Worm (Caenorhabditis elegans) whole organism, young adult: Measurements from ENCODE around the gene T20G5.13.
"Not testable (repeated sequence)": the region's sequence is repeated elsewhere in the genome, so short reads cannot be mapped to it uniquely, and the experiment has no call there.

Experiments used
- B0336.3 ChIP-seq: fragments of 200-800 bp; sonication (Bioruptor generic); IDR thresholded peaks from 2 replicates; pipeline ENCODE4 v1.3.6; 2022; ENCODE audit warnings: missing genetic modification characterization, missing compliant biosample characterization
- C17E4.6 ChIP-seq: fragments of 200-800 bp; sonication (Bioruptor generic); IDR thresholded peaks from 2 replicates; pipeline ENCODE4 v1.3.6; 2022; ENCODE audit warnings: missing genetic modification reagents, missing genetic modification characterization, missing compliant biosample characterization
- F23B12.7 ChIP-seq: sonication (generic microtip); optimal IDR thresholded peaks from 2 replicates; lab custom pipeline; 2017; ENCODE audit warnings: missing genetic modification characterization, mild to moderate bottlenecking, missing compliant biosample characterization, antibody characterized with exemption, moderate library complexity; ENCODE audit not compliant: insufficient read depth
- F33H1.4 ChIP-seq: fragments of 200-800 bp; sonication (Bioruptor generic); IDR thresholded peaks from 2 replicates; pipeline ENCODE4 v1.3.6; 2022; ENCODE audit warnings: missing genetic modification reagents, missing genetic modification characterization, missing compliant biosample characterization
- F37B4.10 ChIP-seq: fragments of 200-800 bp; sonication (Bioruptor generic); IDR thresholded peaks from 2 replicates; pipeline ENCODE4 v1.3.6; 2022; ENCODE audit warnings: missing genetic modification characterization, missing compliant biosample characterization
- K11D2.4 ChIP-seq: fragments of 200-800 bp; sonication (Bioruptor generic); IDR thresholded peaks from 2 replicates; pipeline ENCODE4 v1.3.6; 2022; ENCODE audit warnings: missing genetic modification reagents, missing genetic modification characterization, missing compliant biosample characterization
- Y95B8A.8 ChIP-seq: fragments of 200-800 bp; sonication (Bioruptor generic); IDR thresholded peaks from 2 replicates; pipeline ENCODE4 v1.3.6; 2022; ENCODE audit warnings: missing genetic modification reagents, missing genetic modification characterization, missing compliant biosample characterization
- ZK185.1 ChIP-seq: sonication (generic microtip); optimal IDR thresholded peaks from 2 replicates; lab custom pipeline; 2016; ENCODE audit warnings: mild to moderate bottlenecking, missing genetic modification characterization, missing compliant biosample characterization; ENCODE audit not compliant: poor library complexity, severe bottlenecking
- ama-1 ChIP-seq, 3 experiments: fragments of 150-350 bp in 1 of 3; sonication (generic microtip) in 2 of 3; optimal IDR thresholded peaks; 2 replicates each; lab custom pipeline; 2014 to 2018; ENCODE audit warnings: missing biosample characterization in 2 of 3, missing genetic modification characterization in 2 of 3, missing genetic modification reagents in 2 of 3
- cebp-1 ChIP-seq, 2 experiments: fragments of 200-800 bp in 1 of 2; sonication (Bioruptor generic) in 1 of 2; sonication (generic microtip) in 1 of 2; IDR thresholded peaks in 1 of 2; optimal IDR thresholded peaks in 1 of 2; 2 replicates each; pipeline versions ENCODE4 v1.3.6 to Lab custom; 2017 to 2022; ENCODE audit warnings: missing compliant biosample characterization in 2 of 2, missing genetic modification characterization in 2 of 2, mild to moderate bottlenecking in 1 of 2, missing genetic modification reagents in 1 of 2, moderate library complexity in 1 of 2
- ceh-79 ChIP-seq: sonication (generic microtip); optimal IDR thresholded peaks from 2 replicates; lab custom pipeline; 2017; ENCODE audit warnings: mild to moderate bottlenecking, missing genetic modification characterization, missing compliant biosample characterization
- chd-7 ChIP-seq: sonication (generic microtip); optimal IDR thresholded peaks from 2 replicates; lab custom pipeline; 2016; ENCODE audit warnings: mild to moderate bottlenecking, missing genetic modification characterization, moderate library complexity, missing compliant biosample characterization
- dpff-1 ChIP-seq: sonication (generic microtip); optimal IDR thresholded peaks from 2 replicates; lab custom pipeline; 2017; ENCODE audit warnings: mild to moderate bottlenecking, missing genetic modification characterization, missing compliant biosample characterization
- dpl-1 ChIP-seq: fragments of 150-350 bp; optimal IDR thresholded peaks from 2 replicates; lab custom pipeline; 2014; ENCODE audit warnings: missing biosample characterization, missing genetic modification reagents, missing genetic modification characterization
- efl-1 ChIP-seq: fragments of 150-350 bp; optimal IDR thresholded peaks from 2 replicates; lab custom pipeline; 2014; ENCODE audit warnings: missing biosample characterization, missing genetic modification reagents, missing genetic modification characterization
- egl-18 ChIP-seq: fragments of 200-800 bp; sonication (Bioruptor generic); IDR thresholded peaks from 2 replicates; pipeline ENCODE4 v1.3.6; 2022; ENCODE audit warnings: missing genetic modification reagents, missing genetic modification characterization, missing compliant biosample characterization
- fkh-3 ChIP-seq: sonication (generic microtip); optimal IDR thresholded peaks from 2 replicates; lab custom pipeline; 2016; ENCODE audit warnings: mild to moderate bottlenecking, missing genetic modification characterization, missing compliant biosample characterization
- hlh-26 ChIP-seq: fragments of 200-800 bp; sonication (Bioruptor generic); conservative IDR thresholded peaks from 2 replicates; pipeline ENCODE4 v1.3.6; 2022; ENCODE audit warnings: missing genetic modification reagents, missing genetic modification characterization, missing compliant biosample characterization
- hmg-1.2 ChIP-seq: fragments of 200-800 bp; sonication (Bioruptor generic); IDR thresholded peaks from 2 replicates; pipeline ENCODE4 v1.3.6; 2022; ENCODE audit warnings: missing genetic modification reagents, missing genetic modification characterization, missing compliant biosample characterization
- let-607 ChIP-seq, 2 experiments: fragments of 200-800 bp in 1 of 2; sonication (Bioruptor generic) in 1 of 2; sonication (generic microtip) in 1 of 2; optimal IDR thresholded peaks; 2 replicates each; lab custom pipeline; 2016 to 2018; ENCODE audit warnings: mild to moderate bottlenecking in 2 of 2, missing compliant biosample characterization in 2 of 2, missing genetic modification characterization in 2 of 2, moderate library complexity in 2 of 2, missing genotype in 1 of 2
- lin-35 ChIP-seq, 3 experiments: fragments of 150-350 bp in 2 of 3; sonication (generic microtip) in 1 of 3; optimal IDR thresholded peaks; 2 replicates each; lab custom pipeline; 2014 to 2018; ENCODE audit warnings: missing biosample characterization in 3 of 3, missing genetic modification characterization in 3 of 3, missing genetic modification reagents in 3 of 3
- lin-54 ChIP-seq: fragments of 200-800 bp; sonication (Bioruptor generic); optimal IDR thresholded peaks from 2 replicates; lab custom pipeline; 2018; ENCODE audit warnings: mild to moderate bottlenecking, missing genetic modification characterization, missing compliant biosample characterization
- lsl-1 ChIP-seq: fragments of 200-800 bp; sonication (Bioruptor generic); optimal IDR thresholded peaks from 2 replicates; lab custom pipeline; 2018; ENCODE audit warnings: mild to moderate bottlenecking, missing genetic modification characterization, moderate library complexity, missing compliant biosample characterization
- madf-10 ChIP-seq: sonication (generic microtip); optimal IDR thresholded peaks from 2 replicates; lab custom pipeline; 2016; ENCODE audit warnings: mild to moderate bottlenecking, missing genetic modification characterization, missing compliant biosample characterization
- madf-3 ChIP-seq: fragments of 200-800 bp; sonication (Bioruptor generic); IDR thresholded peaks from 2 replicates; pipeline ENCODE4 v1.3.6; 2022; ENCODE audit warnings: missing genetic modification reagents, missing genetic modification characterization, missing compliant biosample characterization
- nhr-120 ChIP-seq: fragments of 200-800 bp; sonication (Bioruptor generic); IDR thresholded peaks from 2 replicates; pipeline ENCODE4 v1.3.6; 2022; ENCODE audit warnings: missing genetic modification characterization, missing compliant biosample characterization
- nhr-27 ChIP-seq: fragments of 200-800 bp; sonication (Bioruptor generic); optimal IDR thresholded peaks from 2 replicates; lab custom pipeline; 2018; ENCODE audit warnings: mild to moderate bottlenecking, missing genetic modification characterization, moderate library complexity, missing compliant biosample characterization
- nhr-90 ChIP-seq: sonication (generic microtip); optimal IDR thresholded peaks from 2 replicates; lab custom pipeline; 2016; ENCODE audit warnings: missing genotype, mild to moderate bottlenecking, missing genetic modification characterization, missing compliant biosample characterization
- pha-4 ChIP-seq: fragments of 150-350 bp; sonication (generic microtip); optimal IDR thresholded peaks from 2 replicates; lab custom pipeline; 2014; ENCODE audit warnings: missing biosample characterization, missing genetic modification reagents, missing genetic modification characterization
- snpc-1.3 ChIP-seq: sonication (generic microtip); optimal IDR thresholded peaks from 2 replicates; lab custom pipeline; 2017; ENCODE audit warnings: missing genetic modification characterization, mild to moderate bottlenecking, missing compliant biosample characterization, antibody characterized with exemption, moderate library complexity, missing genotype, missing genetic modification reagents; ENCODE audit not compliant: insufficient read depth
- snpc-3.4 ChIP-seq: sonication (generic microtip); optimal IDR thresholded peaks from 2 replicates; lab custom pipeline; 2017; ENCODE audit warnings: missing genetic modification characterization, mild to moderate bottlenecking, missing compliant biosample characterization, antibody characterized with exemption, moderate library complexity, missing genotype, missing genetic modification reagents
- snpc-4 ChIP-seq, 5 experiments: fragments of 150-350 bp in 1 of 5; sonication (generic microtip) in 4 of 5; optimal IDR thresholded peaks; 2 replicates each; lab custom pipeline; 2014 to 2018; ENCODE audit warnings: missing genetic modification characterization in 5 of 5, missing biosample characterization in 3 of 5, antibody characterized with exemption in 2 of 5, mild to moderate bottlenecking in 2 of 5, missing compliant biosample characterization in 2 of 5, missing genotype in 2 of 5, moderate library complexity in 2 of 5, missing genetic modification reagents in 1 of 5
- somi-1 ChIP-seq: fragments of 200-800 bp; sonication (Bioruptor generic); optimal IDR thresholded peaks from 2 replicates; lab custom pipeline; 2018; ENCODE audit warnings: mild to moderate bottlenecking, missing genetic modification characterization, missing compliant biosample characterization
- unc-130 ChIP-seq: sonication (generic microtip); optimal IDR thresholded peaks from 2 replicates; lab custom pipeline; 2016; ENCODE audit warnings: missing genetic modification reagents, missing genetic modification characterization, missing compliant biosample characterization
- unc-62 ChIP-seq: fragments of 150-350 bp; optimal IDR thresholded peaks from 2 replicates; lab custom pipeline; 2014; ENCODE audit warnings: missing biosample characterization, missing genetic modification reagents, missing genetic modification characterization
- xnd-1 ChIP-seq: sonication (generic microtip); optimal IDR thresholded peaks from 2 replicates; lab custom pipeline; 2016; ENCODE audit warnings: missing genotype, missing genetic modification reagents, missing genetic modification characterization, missing compliant biosample characterization
- ztf-18 ChIP-seq: sonication (generic microtip); optimal IDR thresholded peaks from 2 replicates; lab custom pipeline; 2016; ENCODE audit warnings: missing genotype, mild to moderate bottlenecking, missing genetic modification characterization, missing compliant biosample characterization

T20G5.13 gene

ce11 chrIII:10231641-10232040 lies 30.5 kb upstream of the T20G5.13 start:
- TF ChIP-seq ama-1 (optimal IDR thresholded peaks at IDR 0.05; lab: Kevin White, UChicago) (no peak), ama-1 (GFP tag; optimal IDR thresholded peaks at IDR 0.05; lab: Kevin White, UChicago) (no peak), K11D2.4 (no peak), ztf-18 (tag; lab: Kevin White, UChicago) (no peak), madf-3 (GFP tag; lab: Robert Waterston, UW) (no peak), ceh-79 (no peak), B0336.3 (no peak)
- TF ChIP-seq, all 124 proteins: peak for 0

- TF ChIP-seq ZK185.1 (tag; lab: Kevin White, UChicago), result peak; percentile 89
Observed at ce11 chrIII:10225056-10225455, 23.9 kb upstream of the T20G5.13 start.

- not testable (repeated sequence) for TF ChIP-seq snpc-3.4 (tag; lab: Kevin White, UChicago); F37B4.10 (GFP tag; lab: Robert Waterston, UW); nhr-90 (tag; lab: Kevin White, UChicago)
Observed at ce11 chrIII:10221860-10222259, 20.7 kb upstream of the T20G5.13 start, which contains the start of gene Y70G10A.4. TSS of gene Y70G10A.4 (plus strand) at chrIII:10222160.

ce11 chrIII:10218587-10218986 lies 17.5 kb upstream of the T20G5.13 start, which contains the start of the genes rde-4 and cox-14:
TSS of gene rde-4 (minus strand) at chrIII:10218646.
TSS of gene cox-14 (plus strand) at chrIII:10218942.
- TF ChIP-seq ZK185.1 (tag; lab: Kevin White, UChicago), result peak; percentile 39
- TF ChIP-seq lsl-1, result peak; percentile 88
- TF ChIP-seq lin-54, result peak; percentile 62
- TF ChIP-seq xnd-1 (tag; lab: Kevin White, UChicago), result peak; percentile 22
- TF ChIP-seq pha-4, result peak; percentile 32
- TF ChIP-seq efl-1 (GFP tag; lab: Kevin White, UChicago), result peak; percentile 48
- TF ChIP-seq madf-10 (tag; lab: Kevin White, UChicago), result peak; percentile 23
- TF ChIP-seq let-607 (tag; optimal IDR thresholded peaks at IDR 0.05; lab: Kevin White, UChicago), result peak in 1 of 2 experiments; percentile 50
- TF ChIP-seq F37B4.10 (GFP tag; lab: Robert Waterston, UW), result no peak
- TF ChIP-seq hmg-1.2 (GFP tag; lab: Robert Waterston, UW), result no peak
- TF ChIP-seq nhr-27 (tag; lab: Kevin White, UChicago), result no peak
- peak; percentile 27 for TF ChIP-seq dpl-1 (GFP tag; lab: Kevin White, UChicago)
- TF ChIP-seq unc-130 (GFP tag; lab: Kevin White, UChicago), result no peak
- peak; percentile 29 for TF ChIP-seq snpc-4 (GFP tag; optimal IDR thresholded peaks at IDR 0.05; lab: Kevin White, UChicago)
- peak in 1 of 4 experiments; percentile 9 for TF ChIP-seq snpc-4 (tag; optimal IDR thresholded peaks at IDR 0.05; lab: Kevin White, UChicago)
- peak; percentile 48 for TF ChIP-seq snpc-1.3 (tag; lab: Kevin White, UChicago)
- peak in 1 of 3 experiments; percentile 86 for TF ChIP-seq lin-35 (GFP tag; optimal IDR thresholded peaks at IDR 0.05; lab: Kevin White, UChicago)
- TF ChIP-seq nhr-120 (GFP tag; lab: Robert Waterston, UW), result no peak
- TF ChIP-seq F23B12.7 (tag; lab: Kevin White, UChicago), result peak; percentile 72

- peak; percentile 41 for TF ChIP-seq efl-1 (GFP tag; lab: Kevin White, UChicago)
- no peak for TF ChIP-seq C17E4.6 (GFP tag; lab: Robert Waterston, UW)
- TF ChIP-seq hlh-26 (GFP tag; lab: Robert Waterston, UW), result no peak
- no peak for TF ChIP-seq F33H1.4 (GFP tag; lab: Robert Waterston, UW)
- TF ChIP-seq cebp-1 (GFP tag; IDR thresholded peaks at IDR 0.05; lab: Robert Waterston, UW), result no peak
- TF ChIP-seq cebp-1 (tag; optimal IDR thresholded peaks at IDR 0.05; lab: Kevin White, UChicago), result peak; percentile 73
- peak; percentile 37 for TF ChIP-seq chd-7
- no peak for TF ChIP-seq fkh-3 (tag; lab: Kevin White, UChicago)
- TF ChIP-seq Y95B8A.8 (GFP tag; lab: Robert Waterston, UW), result no peak
- no peak for TF ChIP-seq dpff-1 (tag; lab: Kevin White, UChicago)
- TF ChIP-seq ZK185.1 (tag; lab: Kevin White, UChicago), result peak; percentile 63
- TF ChIP-seq egl-18 (GFP tag; lab: Robert Waterston, UW), result no peak
- peak; percentile 55 for TF ChIP-seq unc-62 (GFP tag; lab: Kevin White, UChicago)
- peak; percentile 61 for TF ChIP-seq madf-10 (tag; lab: Kevin White, UChicago)
- no peak for TF ChIP-seq somi-1 (GFP tag; lab: Kevin White, UChicago)
Observed at ce11 chrIII:10216585-10217278, 15.6 kb upstream of the T20G5.13 start, which contains the start of gene cts-1. TSS of gene cts-1 (minus strand) at chrIII:10216635.
